Fruit fly (Drosophila melanogaster) whole organism, pupa: ENCODE data around the gene M1BP.

ENCODE experiments used
- CG10348 ChIP-seq: fragments of 200-800 bp; sonication (Bioruptor generic); IDR thresholded peaks from 2 replicates; pipeline ENCODE4 v1.3.6; 2022; ENCODE audit warnings: missing biosample characterization, missing genetic modification characterization
- CG12605 ChIP-seq: fragments of 200-800 bp; sonication (Bioruptor generic); IDR thresholded peaks from 2 replicates; pipeline ENCODE4 v1.3.6; 2022; ENCODE audit warnings: missing biosample characterization, missing genetic modification characterization
- CG13204 ChIP-seq: fragments of 200-800 bp; sonication (Bioruptor generic); optimal IDR thresholded peaks from 2 replicates; lab custom pipeline; 2018; ENCODE audit warnings: missing biosample characterization, mild to moderate bottlenecking, missing genetic modification characterization, moderate library complexity
- CG14655 ChIP-seq: fragments of 200-800 bp; sonication (Bioruptor generic); optimal IDR thresholded peaks from 3 replicates; lab custom pipeline; 2017; ENCODE audit warnings: mild to moderate bottlenecking, missing biosample characterization, missing genetic modification reagents, missing genetic modification characterization
- CG15710 ChIP-seq: fragments of 200-800 bp; sonication (Bioruptor generic); optimal IDR thresholded peaks from 2 replicates; lab custom pipeline; 2018; ENCODE audit warnings: missing biosample characterization, mild to moderate bottlenecking, missing genetic modification characterization, moderate library complexity
- CG17806 ChIP-seq: fragments of 200-800 bp; sonication (Bioruptor generic); optimal IDR thresholded peaks from 2 replicates; lab custom pipeline; 2018; ENCODE audit warnings: missing biosample characterization, mild to moderate bottlenecking, missing genetic modification characterization, moderate library complexity
- CG32121 ChIP-seq: fragments of 200-800 bp; sonication (Bioruptor generic); IDR thresholded peaks from 2 replicates; pipeline ENCODE4 v1.3.6; 2022; ENCODE audit warnings: missing biosample characterization, missing genetic modification characterization
- CG34367 ChIP-seq: fragments of 200-800 bp; sonication (Bioruptor generic); optimal IDR thresholded peaks from 2 replicates; lab custom pipeline; 2018; ENCODE audit warnings: missing biosample characterization, mild to moderate bottlenecking, missing genetic modification characterization
- CG4496 ChIP-seq: fragments of 200-800 bp; sonication (Bioruptor generic); IDR thresholded peaks from 3 replicates; pipeline ENCODE4 v1.3.6; 2022; ENCODE audit warnings: missing biosample characterization, missing genetic modification characterization
- CG8159 ChIP-seq: fragments of 200-800 bp; sonication (Bioruptor generic); optimal IDR thresholded peaks from 3 replicates; lab custom pipeline; 2018; ENCODE audit warnings: missing biosample characterization, mild to moderate bottlenecking, missing genetic modification characterization, moderate library complexity
- CG8301 ChIP-seq: fragments of 200-800 bp; sonication (Bioruptor generic); optimal IDR thresholded peaks from 2 replicates; lab custom pipeline; 2018; ENCODE audit warnings: missing biosample characterization, mild to moderate bottlenecking, missing genetic modification characterization
- CG9948 ChIP-seq: fragments of 200-800 bp; sonication (Bioruptor generic); optimal IDR thresholded peaks from 2 replicates; lab custom pipeline; 2018; ENCODE audit warnings: missing biosample characterization, mild to moderate bottlenecking, missing genetic modification characterization, moderate library complexity
- D1 ChIP-seq: fragments of 200-800 bp; sonication (Bioruptor generic); optimal IDR thresholded peaks from 2 replicates; lab custom pipeline; 2018; ENCODE audit warnings: missing biosample characterization, mild to moderate bottlenecking, missing genetic modification characterization, moderate library complexity
- EcR ChIP-seq: fragments of 200-800 bp; sonication (Bioruptor generic); optimal IDR thresholded peaks from 3 replicates; lab custom pipeline; 2019; ENCODE audit warnings: missing biosample characterization, missing genetic modification characterization, mild to moderate bottlenecking, moderate library complexity, missing genetic modification reagents
- Ets98B ChIP-seq: fragments of 200-800 bp; sonication (Bioruptor generic); IDR thresholded peaks from 2 replicates; pipeline ENCODE4 v1.3.6; 2022; ENCODE audit warnings: missing biosample characterization, missing genetic modification characterization
- Pif1A ChIP-seq: fragments of 200-800 bp; sonication (Bioruptor generic); optimal IDR thresholded peaks from 3 replicates; lab custom pipeline; 2016; ENCODE audit warnings: missing biosample characterization, missing genetic modification characterization
- Pif1B ChIP-seq: fragments of 200-800 bp; sonication (Bioruptor generic); optimal IDR thresholded peaks from 3 replicates; lab custom pipeline; 2016; ENCODE audit warnings: missing biosample characterization, missing genetic modification characterization
- Snoo ChIP-seq: fragments of 200-800 bp; sonication (Bioruptor generic); optimal IDR thresholded peaks from 3 replicates; lab custom pipeline; 2017; ENCODE audit warnings: missing biosample characterization, mild to moderate bottlenecking, missing genetic modification characterization, inconsistent platforms
- fd96Ca ChIP-seq: fragments of 200-800 bp; sonication (Bioruptor generic); IDR thresholded peaks from 3 replicates; pipeline ENCODE4 v1.3.6; 2022; ENCODE audit warnings: missing biosample characterization, missing genetic modification characterization
- gl ChIP-seq: fragments of 200-800 bp; sonication (Bioruptor generic); optimal IDR thresholded peaks from 2 replicates; lab custom pipeline; 2018; ENCODE audit warnings: missing biosample characterization, mild to moderate bottlenecking, missing genetic modification characterization
- rn ChIP-seq: fragments of 200-800 bp; sonication (Bioruptor generic); IDR thresholded peaks from 2 replicates; pipeline ENCODE4 v1.3.6; 2022; ENCODE audit warnings: missing biosample characterization, missing genetic modification characterization

M1BP gene

dm6 chr3R:8707166-8707565 lies 24.3 kb downstream of the M1BP start:
- TF ChIP-seq CG10348 (GFP tag; lab: Robert Waterston, UW) (no peak), CG8159 (tag; lab: Kevin White, UChicago) (peak; percentile 12)

- TF ChIP-seq CG32121 (GFP tag; lab: Robert Waterston, UW) (no peak), Pif1A (GFP tag; lab: Kevin White, UChicago) (peak; percentile 33), CG9948 (tag; lab: Kevin White, UChicago) (no peak), CG12605 (GFP tag; lab: Robert Waterston, UW) (peak; percentile 57; the same call in 1 of the 2 replicates), fd96Ca (GFP tag; lab: Robert Waterston, UW) (no peak), Ets98B (GFP tag; lab: Robert Waterston, UW) (no peak), CG15710 (tag; lab: Kevin White, UChicago) (no peak), CG8301 (tag; lab: Kevin White, UChicago) (no peak), CG13204 (GFP tag; lab: Kevin White, UChicago) (peak; percentile 30), D1 (tag; lab: Kevin White, UChicago) (no peak), CG10348 (GFP tag; lab: Robert Waterston, UW) (no peak), rn (GFP tag; lab: Robert Waterston, UW) (no peak), Snoo (tag; lab: Kevin White, UChicago) (no peak), EcR (GFP tag; lab: Kevin White, UChicago) (no peak), CG17806 (no peak), CG4496 (GFP tag; lab: Robert Waterston, UW) (no peak), CG14655 (GFP tag; lab: Kevin White, UChicago) (peak; percentile 38), Pif1B (GFP tag; lab: Kevin White, UChicago) (peak; percentile 13), gl (tag; lab: Kevin White, UChicago) (peak; percentile 78), CG8159 (tag; lab: Kevin White, UChicago) (peak; percentile 53), CG34367 (tag; lab: Kevin White, UChicago) (peak; percentile 36)
These were observed 26.0 kb downstream of the M1BP start for dm6 chr3R:8705323-8706097.

dm6 chr3R:8704669-8705068 lies 26.8 kb downstream of the M1BP start:
- no peak for TF ChIP-seq CG17806
- no peak for TF ChIP-seq CG10348 (GFP tag; lab: Robert Waterston, UW)
- TF ChIP-seq D1 (tag; lab: Kevin White, UChicago): no peak
- no peak for TF ChIP-seq CG9948 (tag; lab: Kevin White, UChicago)
- no peak for TF ChIP-seq CG13204 (GFP tag; lab: Kevin White, UChicago)
- no peak for TF ChIP-seq CG8301 (tag; lab: Kevin White, UChicago)
- TF ChIP-seq CG8159 (tag; lab: Kevin White, UChicago): no peak
- no peak for TF ChIP-seq CG12605 (GFP tag; lab: Robert Waterston, UW)
- no peak for TF ChIP-seq CG4496 (GFP tag; lab: Robert Waterston, UW)
- TF ChIP-seq CG15710 (tag; lab: Kevin White, UChicago): no peak
- no peak for TF ChIP-seq gl (tag; lab: Kevin White, UChicago)
- no peak for TF ChIP-seq fd96Ca (GFP tag; lab: Robert Waterston, UW)
- TF ChIP-seq CG32121 (GFP tag; lab: Robert Waterston, UW): no peak
- no peak for TF ChIP-seq Pif1A (GFP tag; lab: Kevin White, UChicago)
- no peak for TF ChIP-seq CG14655 (GFP tag; lab: Kevin White, UChicago)

- TF ChIP-seq CG8301 (tag; lab: Kevin White, UChicago) (no peak), CG9948 (tag; lab: Kevin White, UChicago) (no peak), CG8159 (tag; lab: Kevin White, UChicago) (no peak), Snoo (tag; lab: Kevin White, UChicago) (no peak), CG12605 (GFP tag; lab: Robert Waterston, UW) (no peak), D1 (tag; lab: Kevin White, UChicago) (no peak), CG34367 (tag; lab: Kevin White, UChicago) (no peak), fd96Ca (GFP tag; lab: Robert Waterston, UW) (no peak), Pif1A (GFP tag; lab: Kevin White, UChicago) (no peak)
- TF ChIP-seq, all 21 proteins: peak for 0
These were observed 30.3 kb downstream of the M1BP start for dm6 chr3R:8701197-8701596.

- no peak for TF ChIP-seq CG10348 (GFP tag; lab: Robert Waterston, UW)
- TF ChIP-seq CG34367 (tag; lab: Kevin White, UChicago): no peak
- TF ChIP-seq CG8301 (tag; lab: Kevin White, UChicago): no peak
- TF ChIP-seq D1 (tag; lab: Kevin White, UChicago): no peak
- TF ChIP-seq CG8159 (tag; lab: Kevin White, UChicago): no peak
- no peak for TF ChIP-seq Ets98B (GFP tag; lab: Robert Waterston, UW)
- TF ChIP-seq EcR (GFP tag; lab: Kevin White, UChicago): no peak
- no peak for TF ChIP-seq gl (tag; lab: Kevin White, UChicago)
- no peak for TF ChIP-seq Pif1B (GFP tag; lab: Kevin White, UChicago)
- TF ChIP-seq Snoo (tag; lab: Kevin White, UChicago): no peak
- no peak for TF ChIP-seq fd96Ca (GFP tag; lab: Robert Waterston, UW)
- TF ChIP-seq CG32121 (GFP tag; lab: Robert Waterston, UW): no peak
- no peak for TF ChIP-seq Pif1A (GFP tag; lab: Kevin White, UChicago)
These were observed 30.8 kb downstream of the M1BP start for dm6 chr3R:8700660-8701059.
